Fruit fly (Drosophila melanogaster) whole organism, embryonic: Measurements from ENCODE around the gene Ppat-Dpck.

Experiments used
- Adf1 ChIP-seq: fragments of 200-800 bp; sonication (Bioruptor generic); IDR thresholded peaks from 2 replicates; pipeline ENCODE4 v1.3.6; 2022; ENCODE audit warnings: missing biosample characterization, missing genetic modification characterization
- Atf6 ChIP-seq: fragments of 200-800 bp; sonication (Bioruptor generic); IDR thresholded peaks from 2 replicates; pipeline ENCODE4 v1.3.6; 2022; ENCODE audit warnings: missing biosample characterization, missing genetic modification characterization
- Awh ChIP-seq: fragments of 200-800 bp; sonication (Bioruptor generic); IDR thresholded peaks from 2 replicates; pipeline ENCODE4, ENCODE4 v1.3.6; 2022; ENCODE audit warnings: missing biosample characterization, missing genetic modification characterization
- Bgb ChIP-seq: fragments of 200-800 bp; sonication (Bioruptor generic); IDR thresholded peaks from 2 replicates; pipeline ENCODE4 v1.3.6; 2022; ENCODE audit warnings: missing biosample characterization, missing genetic modification characterization; ENCODE audit not compliant: partially characterized antibody
- Blimp-1 ChIP-seq: fragments of 200-800 bp; sonication (Bioruptor generic); optimal IDR thresholded peaks from 3 replicates; lab custom pipeline; 2018; ENCODE audit warnings: missing biosample characterization, missing genetic modification characterization, mild to moderate bottlenecking, moderate library complexity, missing genetic modification reagents
- Bteb2 ChIP-seq: fragments of 200-800 bp; sonication (Bioruptor generic); optimal IDR thresholded peaks from 2 replicates; lab custom pipeline; 2016; ENCODE audit warnings: missing biosample characterization, missing genetic modification characterization
- CG11085 ChIP-seq: fragments of 200-800 bp; sonication (Bioruptor generic); IDR thresholded peaks from 2 replicates; pipeline ENCODE4 v1.3.6; 2022; ENCODE audit warnings: missing biosample characterization, missing genetic modification characterization
- CG11398 ChIP-seq: fragments of 200-800 bp; sonication (Bioruptor generic); optimal IDR thresholded peaks from 2 replicates; lab custom pipeline; 2016; ENCODE audit warnings: missing biosample characterization, missing genetic modification characterization
- CG12659 ChIP-seq: fragments of 200-800 bp; sonication (Bioruptor generic); optimal IDR thresholded peaks from 3 replicates; lab custom pipeline; 2017; ENCODE audit warnings: mild to moderate bottlenecking, missing biosample characterization, missing genetic modification reagents, missing genetic modification characterization
- CG12769 ChIP-seq: fragments of 200-800 bp; sonication (Bioruptor generic); optimal IDR thresholded peaks from 2 replicates; lab custom pipeline; 2019; ENCODE audit warnings: missing biosample characterization, mild to moderate bottlenecking, missing genetic modification characterization, moderate library complexity
- CG13424 ChIP-seq: fragments of 200-800 bp; sonication (Bioruptor generic); optimal IDR thresholded peaks from 2 replicates; lab custom pipeline; 2019; ENCODE audit warnings: missing biosample characterization, mild to moderate bottlenecking, missing genetic modification characterization, moderate library complexity
- CG13894 ChIP-seq: fragments of 200-800 bp; sonication (Bioruptor generic); optimal IDR thresholded peaks from 3 replicates; lab custom pipeline; 2018; ENCODE audit warnings: missing biosample characterization, mild to moderate bottlenecking, missing genetic modification characterization, moderate library complexity
- CG14667 ChIP-seq: fragments of 200-800 bp; sonication (Bioruptor generic); IDR thresholded peaks from 2 replicates; pipeline ENCODE4 v1.3.6; 2022; ENCODE audit warnings: missing biosample characterization, missing genetic modification characterization
- CG15269 ChIP-seq: fragments of 200-800 bp; sonication (Bioruptor generic); optimal IDR thresholded peaks from 2 replicates; lab custom pipeline; 2018; ENCODE audit warnings: missing biosample characterization, mild to moderate bottlenecking, missing genetic modification characterization, moderate library complexity
- CG17359 ChIP-seq: fragments of 200-800 bp; sonication (Bioruptor generic); optimal IDR thresholded peaks from 3 replicates; lab custom pipeline; 2018; ENCODE audit warnings: missing biosample characterization, mild to moderate bottlenecking, missing genetic modification characterization, moderate library complexity
- CG18764 ChIP-seq: fragments of 200-800 bp; sonication (Bioruptor generic); optimal IDR thresholded peaks from 3 replicates; lab custom pipeline; 2016; ENCODE audit warnings: missing biosample characterization, missing genetic modification characterization
- CG30403 ChIP-seq: fragments of 200-800 bp; sonication (Bioruptor generic); optimal IDR thresholded peaks from 3 replicates; lab custom pipeline; 2016; ENCODE audit warnings: missing biosample characterization, missing genetic modification characterization
- CG3065 ChIP-seq: fragments of 200-800 bp; sonication (Bioruptor generic); optimal IDR thresholded peaks from 2 replicates; lab custom pipeline; 2016; ENCODE audit warnings: missing biosample characterization, missing genetic modification characterization
- CG31441 ChIP-seq: fragments of 200-800 bp; sonication (Bioruptor generic); IDR thresholded peaks from 2 replicates; pipeline ENCODE4 v1.3.6; 2022; ENCODE audit warnings: missing biosample characterization, missing genetic modification characterization
- CG32772 ChIP-seq: fragments of 200-800 bp; sonication (Bioruptor generic); IDR thresholded peaks from 2 replicates; pipeline ENCODE4 v1.3.6; 2022; ENCODE audit warnings: missing biosample characterization, missing genetic modification characterization
- CG34224 ChIP-seq: fragments of 200-800 bp; sonication (Bioruptor generic); IDR thresholded peaks from 3 replicates; pipeline ENCODE4 v1.3.6; 2022; ENCODE audit warnings: missing biosample characterization, missing genetic modification characterization; ENCODE audit not compliant: partially characterized antibody
- CG4617 ChIP-seq: fragments of 200-800 bp; sonication (Bioruptor generic); optimal IDR thresholded peaks from 3 replicates; lab custom pipeline; 2016; ENCODE audit warnings: missing biosample characterization, missing genetic modification characterization, borderline replicate concordance
- CG6683 ChIP-seq: fragments of 200-800 bp; sonication (Bioruptor generic); optimal IDR thresholded peaks from 2 replicates; lab custom pipeline; 2017; ENCODE audit warnings: missing biosample characterization, mild to moderate bottlenecking, missing genetic modification characterization, missing genetic modification reagents
- CG9437 ChIP-seq: fragments of 200-800 bp; sonication (Bioruptor generic); optimal IDR thresholded peaks from 2 replicates; lab custom pipeline; 2018; ENCODE audit warnings: missing biosample characterization, mild to moderate bottlenecking, missing genetic modification characterization
- CG9932 ChIP-seq: fragments of 200-800 bp; sonication (Bioruptor generic); IDR thresholded peaks from 2 replicates; pipeline ENCODE4 v1.3.6; 2022; ENCODE audit warnings: missing biosample characterization, missing genetic modification characterization
- Dip2 ChIP-seq: fragments of 200-800 bp; sonication (Bioruptor generic); IDR thresholded peaks from 2 replicates; pipeline ENCODE4 v1.3.6; 2022; ENCODE audit warnings: missing biosample characterization, missing genetic modification characterization
- Dref ChIP-seq: fragments of 200-800 bp; sonication (Bioruptor generic); IDR thresholded peaks from 2 replicates; pipeline ENCODE4 v1.3.6; 2022; ENCODE audit warnings: missing biosample characterization, missing genetic modification characterization
- Gsc ChIP-seq: fragments of 200-800 bp; sonication (Bioruptor generic); IDR thresholded peaks from 2 replicates; pipeline ENCODE4 v1.3.6; 2022; ENCODE audit warnings: missing biosample characterization, missing genetic modification characterization
- HHEX ChIP-seq: fragments of 200-800 bp; sonication (Bioruptor generic); optimal IDR thresholded peaks from 3 replicates; lab custom pipeline; 2017; ENCODE audit warnings: missing biosample characterization, mild to moderate bottlenecking, missing genetic modification characterization, missing genetic modification reagents
- Hr3 ChIP-seq: fragments of 200-800 bp; sonication (Bioruptor generic); optimal IDR thresholded peaks from 3 replicates; lab custom pipeline; 2016; ENCODE audit warnings: missing biosample characterization, missing genetic modification characterization
- Hr78 ChIP-seq, 2 experiments: fragments of 200-800 bp in 1 of 2; fragments of >200 bp in 1 of 2; sonication (Bioruptor generic) in 1 of 2; optimal IDR thresholded peaks; 2 replicates each; lab custom pipeline; 2017 to 2019; ENCODE audit warnings: missing biosample characterization in 2 of 2, missing genetic modification characterization in 2 of 2, mild to moderate bottlenecking in 1 of 2, moderate library complexity in 1 of 2
- NfI ChIP-seq: fragments of 200-800 bp; sonication (Bioruptor generic); optimal IDR thresholded peaks from 3 replicates; lab custom pipeline; 2018; ENCODE audit warnings: missing biosample characterization, mild to moderate bottlenecking, missing genetic modification characterization, moderate library complexity
- Oaz ChIP-seq: fragments of 200-800 bp; sonication (Bioruptor generic); IDR thresholded peaks from 2 replicates; pipeline ENCODE4 v1.3.6; 2022; ENCODE audit warnings: missing biosample characterization, missing genetic modification characterization
- Opbp ChIP-seq: fragments of 200-800 bp; sonication (Bioruptor generic); IDR thresholded peaks from 3 replicates; pipeline ENCODE4 v1.3.6; 2022; ENCODE audit warnings: missing biosample characterization, missing genetic modification characterization; ENCODE audit not compliant: partially characterized antibody
- Ptx1 ChIP-seq: fragments of 200-800 bp; sonication (Bioruptor generic); IDR thresholded peaks from 2 replicates; pipeline ENCODE4 v1.3.6; 2022; ENCODE audit warnings: missing biosample characterization, missing genetic modification characterization
- cwo ChIP-seq: fragments of 200-800 bp; sonication (Bioruptor generic); optimal IDR thresholded peaks from 3 replicates; lab custom pipeline; 2017; ENCODE audit warnings: missing biosample characterization, missing genetic modification characterization, mild to moderate bottlenecking, moderate library complexity, missing genetic modification reagents
- esg ChIP-seq: fragments of 200-800 bp; sonication (Bioruptor generic); conservative IDR thresholded peaks from 2 replicates; pipeline ENCODE4 v1.3.6; 2022; ENCODE audit warnings: missing biosample characterization, missing genetic modification characterization
- exex ChIP-seq: fragments of 200-800 bp; sonication (Bioruptor generic); optimal IDR thresholded peaks from 4 replicates; lab custom pipeline; 2018; ENCODE audit warnings: missing biosample characterization, mild to moderate bottlenecking, missing genetic modification characterization, moderate library complexity
- eyg ChIP-seq: fragments of 200-800 bp; sonication (Bioruptor generic); optimal IDR thresholded peaks from 3 replicates; lab custom pipeline; 2016; ENCODE audit warnings: missing biosample characterization, missing genetic modification characterization
- fd102C ChIP-seq: fragments of 200-800 bp; sonication (Bioruptor generic); optimal IDR thresholded peaks from 2 replicates; lab custom pipeline; 2018; ENCODE audit warnings: missing biosample characterization, mild to moderate bottlenecking, missing genetic modification characterization, moderate library complexity
- gce ChIP-seq: fragments of 200-800 bp; sonication (Bioruptor generic); IDR thresholded peaks from 3 replicates; pipeline ENCODE4 v1.3.6; 2022; ENCODE audit warnings: missing biosample characterization, missing genetic modification characterization
- nom ChIP-seq: fragments of 200-800 bp; sonication (Bioruptor generic); optimal IDR thresholded peaks from 2 replicates; lab custom pipeline; 2017; ENCODE audit warnings: missing biosample characterization, missing genetic modification characterization, mild to moderate bottlenecking, moderate library complexity, missing genetic modification reagents
- otp ChIP-seq: fragments of 200-800 bp; sonication (Bioruptor generic); IDR thresholded peaks from 3 replicates; pipeline ENCODE4, ENCODE4 v1.3.6; 2022; ENCODE audit warnings: missing biosample characterization, missing genetic modification characterization
- sd ChIP-seq: fragments of 200-800 bp; sonication (Bioruptor generic); optimal IDR thresholded peaks from 3 replicates; lab custom pipeline; 2018; ENCODE audit warnings: missing biosample characterization, mild to moderate bottlenecking, missing genetic modification characterization, moderate library complexity
- vvl ChIP-seq: fragments of 200-800 bp; sonication (Bioruptor generic); IDR thresholded peaks from 2 replicates; pipeline ENCODE4 v1.3.6; 2022; ENCODE audit warnings: missing biosample characterization, missing genetic modification characterization

Ppat-Dpck gene

DNA sequence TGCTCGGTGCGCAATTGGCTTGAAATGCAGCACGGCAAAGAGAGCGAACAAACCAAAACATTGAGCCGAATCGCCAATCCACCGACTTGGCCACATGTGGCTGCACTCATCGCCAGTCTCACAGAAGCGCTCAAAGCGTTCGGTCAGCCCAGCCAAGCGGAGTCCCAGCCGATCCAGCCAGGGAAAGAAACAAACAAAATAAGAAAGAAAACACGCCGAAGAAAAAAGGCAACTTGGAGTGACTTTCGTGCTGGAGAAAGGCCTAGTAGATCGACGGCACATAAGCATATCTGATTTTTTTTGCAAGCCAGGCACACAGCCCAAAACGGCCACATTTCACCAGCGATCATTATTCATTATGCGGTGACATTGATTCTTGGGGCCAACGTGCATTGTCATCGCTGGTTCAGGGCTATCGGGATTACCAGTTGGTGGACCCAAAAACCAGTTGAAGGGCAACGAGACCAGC, 33.5 kb upstream of the Ppat-Dpck start (continued):
- no peak for TF ChIP-seq Hr3 (GFP tag; lab: Kevin White, UChicago)
- peak; percentile 19 for TF ChIP-seq CG15269 (tag; lab: Kevin White, UChicago)
- TF ChIP-seq eyg, result no peak
- TF ChIP-seq cwo, result no peak
- TF ChIP-seq CG13424 (tag; lab: Kevin White, UChicago), result no peak
- peak; percentile 11 for TF ChIP-seq nom (GFP tag; lab: Kevin White, UChicago)
- TF ChIP-seq fd102C (GFP tag; lab: Kevin White, UChicago), result no peak
- TF ChIP-seq Opbp (GFP tag; lab: Robert Waterston, UW), result no peak
- TF ChIP-seq Bteb2 (GFP tag; lab: Kevin White, UChicago), result no peak
- TF ChIP-seq Gsc (GFP tag; lab: Robert Waterston, UW), result no peak
- peak; percentile 35; the same call in 1 of the 2 replicates for TF ChIP-seq vvl (GFP tag; lab: Robert Waterston, UW)
- no peak for TF ChIP-seq CG4617 (GFP tag; lab: Kevin White, UChicago)
- TF ChIP-seq Ptx1 (GFP tag; lab: Robert Waterston, UW), result no peak
- TF ChIP-seq CG31441 (GFP tag; lab: Robert Waterston, UW), result no peak
- no peak for TF ChIP-seq Dip2
- no peak for TF ChIP-seq CG6683 (GFP tag; lab: Kevin White, UChicago)
- TF ChIP-seq Oaz, result no peak
- no peak for TF ChIP-seq CG17359 (tag; lab: Kevin White, UChicago)
- no peak for TF ChIP-seq otp (GFP tag; lab: Robert Waterston, UW)
- TF ChIP-seq CG18764 (GFP tag; lab: Kevin White, UChicago), result no peak
- no peak for TF ChIP-seq CG30403
- TF ChIP-seq CG9932 (GFP tag; lab: Robert Waterston, UW), result no peak
- TF ChIP-seq sd (tag; lab: Kevin White, UChicago), result no peak
- TF ChIP-seq Dref, result no peak
- TF ChIP-seq CG11085 (GFP tag; lab: Robert Waterston, UW), result no peak
- TF ChIP-seq Bgb, result no peak
- no peak for TF ChIP-seq CG3065 (GFP tag; lab: Kevin White, UChicago)
- no peak for TF ChIP-seq Blimp-1 (GFP tag; lab: Kevin White, UChicago)
- peak in 1 of 2 experiments; percentile 22 for TF ChIP-seq Hr78 (GFP tag; optimal IDR thresholded peaks at IDR 0.05; lab: Kevin White, UChicago)
- TF ChIP-seq CG34224 (GFP tag; lab: Robert Waterston, UW), result no peak
- no peak for TF ChIP-seq CG12659 (GFP tag; lab: Kevin White, UChicago)
- TF ChIP-seq CG9437 (GFP tag; lab: Kevin White, UChicago), result no peak
- TF ChIP-seq Adf1 (GFP tag; lab: Robert Waterston, UW), result no peak
- no peak for TF ChIP-seq CG14667 (GFP tag; lab: Robert Waterston, UW)
- no peak for TF ChIP-seq Awh
- peak; percentile 17 for TF ChIP-seq CG12769 (tag; lab: Kevin White, UChicago)
- TF ChIP-seq HHEX, result no peak
- TF ChIP-seq CG11398 (GFP tag; lab: Kevin White, UChicago), result no peak
- no peak for TF ChIP-seq esg (GFP tag; lab: Robert Waterston, UW)
- no peak for TF ChIP-seq exex (tag; lab: Kevin White, UChicago)
- no peak for TF ChIP-seq CG32772 (GFP tag; lab: Robert Waterston, UW)
- no peak for TF ChIP-seq gce
- TF ChIP-seq Atf6 (GFP tag; lab: Robert Waterston, UW), result no peak
- no peak for TF ChIP-seq NfI (GFP tag; lab: Kevin White, UChicago)
- TF ChIP-seq CG13894, result no peak
